Worm (Caenorhabditis elegans) whole organism, late embryonic: ENCODE results near the gene Y42G9A.1.
A peak's percentile ranks its signal among the peaks of the same experiment; 100 is the strongest.

Experiments
- C08G9.2 ChIP-seq: sonication (generic microtip); optimal IDR thresholded peaks from 2 replicates; lab custom pipeline; 2016; ENCODE audit warnings: mild to moderate bottlenecking, missing genetic modification characterization, moderate library complexity, missing compliant biosample characterization
- C38D4.7 ChIP-seq: fragments of 200-800 bp; sonication (Bioruptor generic); optimal IDR thresholded peaks from 2 replicates; lab custom pipeline; 2018; ENCODE audit warnings: mild to moderate bottlenecking, missing genetic modification characterization, moderate library complexity, missing compliant biosample characterization
- K09A11.1 ChIP-seq: sonication (generic microtip); optimal IDR thresholded peaks from 2 replicates; lab custom pipeline; 2017; ENCODE audit warnings: antibody characterized with exemption, mild to moderate bottlenecking, missing genetic modification characterization, missing compliant biosample characterization; ENCODE audit not compliant: insufficient read depth
- T23F11.4 ChIP-seq: fragments of 200-800 bp; sonication (Bioruptor generic); optimal IDR thresholded peaks from 2 replicates; lab custom pipeline; 2018; ENCODE audit warnings: mild to moderate bottlenecking, missing genetic modification characterization, missing compliant biosample characterization
- ceh-14 ChIP-seq: sonication (generic microtip); optimal IDR thresholded peaks from 2 replicates; lab custom pipeline; 2016; ENCODE audit warnings: missing genotype, missing genetic modification characterization, missing compliant biosample characterization
- ceh-18 ChIP-seq: sonication (generic microtip); optimal IDR thresholded peaks from 2 replicates; lab custom pipeline; 2016; ENCODE audit warnings: missing genetic modification characterization, missing compliant biosample characterization
- ceh-19 ChIP-seq: fragments of 200-800 bp; sonication (Bioruptor generic); optimal IDR thresholded peaks from 2 replicates; lab custom pipeline; 2018; ENCODE audit warnings: mild to moderate bottlenecking, missing genetic modification characterization, missing compliant biosample characterization
- ceh-24 ChIP-seq: sonication (generic microtip); optimal IDR thresholded peaks from 2 replicates; lab custom pipeline; 2016; ENCODE audit warnings: mild to moderate bottlenecking, missing genetic modification characterization, missing compliant biosample characterization
- ceh-31 ChIP-seq: sonication (generic microtip); optimal IDR thresholded peaks from 2 replicates; lab custom pipeline; 2016; ENCODE audit warnings: missing genetic modification characterization, missing compliant biosample characterization
- ceh-34 ChIP-seq: sonication (generic microtip); optimal IDR thresholded peaks from 2 replicates; lab custom pipeline; 2016; ENCODE audit warnings: mild to moderate bottlenecking, missing genetic modification characterization, missing compliant biosample characterization
- ceh-48 ChIP-seq: sonication (generic microtip); optimal IDR thresholded peaks from 2 replicates; lab custom pipeline; 2016; ENCODE audit warnings: missing genetic modification characterization, inconsistent platforms, missing compliant biosample characterization
- ceh-6 ChIP-seq: fragments of 200-800 bp; sonication (Bioruptor generic); optimal IDR thresholded peaks from 2 replicates; lab custom pipeline; 2018; ENCODE audit warnings: mild to moderate bottlenecking, missing genetic modification characterization, missing compliant biosample characterization
- ceh-9 ChIP-seq: sonication (generic microtip); optimal IDR thresholded peaks from 2 replicates; lab custom pipeline; 2016; ENCODE audit warnings: mild to moderate bottlenecking, missing genetic modification characterization, inconsistent platforms, missing compliant biosample characterization
- che-1 ChIP-seq: sonication (generic microtip); optimal IDR thresholded peaks from 2 replicates; lab custom pipeline; 2016; ENCODE audit warnings: mild to moderate bottlenecking, missing genetic modification characterization, missing compliant biosample characterization
- dve-1 ChIP-seq: sonication (generic microtip); optimal IDR thresholded peaks from 2 replicates; lab custom pipeline; 2017; ENCODE audit warnings: antibody characterized with exemption, mild to moderate bottlenecking, missing genetic modification characterization, missing compliant biosample characterization
- fkh-10 ChIP-seq: fragments of 150-350 bp; optimal IDR thresholded peaks from 2 replicates; lab custom pipeline; 2014; ENCODE audit warnings: missing biosample characterization, missing genetic modification reagents, missing genetic modification characterization
- hlh-15 ChIP-seq: sonication (generic microtip); optimal IDR thresholded peaks from 2 replicates; lab custom pipeline; 2016; ENCODE audit warnings: missing genetic modification characterization, missing compliant biosample characterization
- hlh-30 ChIP-seq: sonication (generic microtip); optimal IDR thresholded peaks from 2 replicates; lab custom pipeline; 2017; ENCODE audit warnings: antibody characterized with exemption, missing genetic modification characterization, missing compliant biosample characterization; ENCODE audit not compliant: insufficient read depth
- hlh-6 ChIP-seq: sonication (generic microtip); optimal IDR thresholded peaks from 2 replicates; lab custom pipeline; 2016; ENCODE audit warnings: missing genotype, missing genetic modification characterization, missing compliant biosample characterization
- hlh-8 ChIP-seq: sonication (generic microtip); optimal IDR thresholded peaks from 2 replicates; lab custom pipeline; 2016; ENCODE audit warnings: missing genotype, missing genetic modification characterization, missing compliant biosample characterization
- lim-6 ChIP-seq: sonication (generic microtip); optimal IDR thresholded peaks from 2 replicates; lab custom pipeline; 2016; ENCODE audit warnings: missing genetic modification characterization, missing compliant biosample characterization
- lin-11 ChIP-seq: fragments of 200-800 bp; sonication (Bioruptor generic); optimal IDR thresholded peaks from 2 replicates; lab custom pipeline; 2018; ENCODE audit warnings: mild to moderate bottlenecking, missing genetic modification characterization, missing compliant biosample characterization
- madf-2 ChIP-seq: sonication (generic microtip); optimal IDR thresholded peaks from 2 replicates; lab custom pipeline; 2017; ENCODE audit warnings: missing genetic modification characterization, missing compliant biosample characterization
- nfya-1 ChIP-seq: sonication (generic microtip); optimal IDR thresholded peaks from 2 replicates; lab custom pipeline; 2017; ENCODE audit warnings: missing genetic modification characterization, mild to moderate bottlenecking, missing compliant biosample characterization, antibody characterized with exemption, moderate library complexity
- nhr-11 ChIP-seq: fragments of 150-350 bp; optimal IDR thresholded peaks from 2 replicates; lab custom pipeline; 2014; ENCODE audit warnings: missing biosample characterization, missing genetic modification characterization
- nhr-232 ChIP-seq: sonication (generic microtip); optimal IDR thresholded peaks from 2 replicates; lab custom pipeline; 2016; ENCODE audit warnings: missing genetic modification characterization, missing compliant biosample characterization
- odd-2 ChIP-seq: sonication (generic microtip); optimal IDR thresholded peaks from 2 replicates; lab custom pipeline; 2017; ENCODE audit warnings: antibody characterized with exemption, mild to moderate bottlenecking, missing genetic modification characterization, missing compliant biosample characterization
- pat-9 ChIP-seq: fragments of 200-800 bp; sonication (Bioruptor generic); optimal IDR thresholded peaks from 2 replicates; lab custom pipeline; 2018; ENCODE audit warnings: mild to moderate bottlenecking, missing genetic modification characterization, moderate library complexity, missing compliant biosample characterization
- pax-1 ChIP-seq: fragments of 150-350 bp; optimal IDR thresholded peaks from 2 replicates; lab custom pipeline; 2014; ENCODE audit warnings: missing biosample characterization, missing genetic modification characterization
- pha-2 ChIP-seq: sonication (generic microtip); optimal IDR thresholded peaks from 2 replicates; lab custom pipeline; 2017; ENCODE audit warnings: mild to moderate bottlenecking, missing genetic modification characterization, missing compliant biosample characterization
- pha-4 ChIP-seq: fragments of 150-350 bp; optimal IDR thresholded peaks from 2 replicates; lab custom pipeline; 2018; ENCODE audit warnings: missing biosample characterization, missing genetic modification reagents, missing genetic modification characterization
- pros-1 ChIP-seq: fragments of 150-350 bp; optimal IDR thresholded peaks from 2 replicates; lab custom pipeline; 2014; ENCODE audit warnings: missing biosample characterization, missing genetic modification reagents, missing genetic modification characterization
- ref-2 ChIP-seq: sonication (generic microtip); optimal IDR thresholded peaks from 2 replicates; lab custom pipeline; 2016; ENCODE audit warnings: missing genetic modification characterization, missing compliant biosample characterization
- rnt-1 ChIP-seq: sonication (generic microtip); optimal IDR thresholded peaks from 2 replicates; lab custom pipeline; 2016; ENCODE audit warnings: missing genetic modification characterization, missing compliant biosample characterization
- sdc-2 ChIP-seq: sonication (generic microtip); optimal IDR thresholded peaks from 2 replicates; lab custom pipeline; 2016; ENCODE audit warnings: missing genotype, missing genetic modification characterization, missing compliant biosample characterization
- sox-2 ChIP-seq: fragments of 200-800 bp; sonication (Bioruptor generic); IDR thresholded peaks from 2 replicates; pipeline ENCODE4 v1.3.6; 2022; ENCODE audit warnings: missing genetic modification reagents, missing genetic modification characterization, missing compliant biosample characterization
- sox-4 ChIP-seq: sonication (generic microtip); optimal IDR thresholded peaks from 2 replicates; lab custom pipeline; 2017; ENCODE audit warnings: mild to moderate bottlenecking, missing genetic modification characterization, inconsistent platforms, missing compliant biosample characterization
- syd-9 ChIP-seq: sonication (generic microtip); optimal IDR thresholded peaks from 2 replicates; lab custom pipeline; 2016; ENCODE audit warnings: mild to moderate bottlenecking, missing genetic modification characterization, moderate library complexity, missing compliant biosample characterization
- tbx-2 ChIP-seq: sonication (generic microtip); optimal IDR thresholded peaks from 2 replicates; lab custom pipeline; 2016; ENCODE audit warnings: missing genetic modification characterization, missing compliant biosample characterization
- tbx-7 ChIP-seq: sonication (generic microtip); optimal IDR thresholded peaks from 2 replicates; lab custom pipeline; 2016; ENCODE audit warnings: missing genotype, missing genetic modification characterization, missing compliant biosample characterization
- unc-3 ChIP-seq, 2 experiments: fragments of 200-800 bp in 1 of 2; sonication (Bioruptor generic) in 1 of 2; sonication (generic microtip) in 1 of 2; conservative IDR thresholded peaks in 1 of 2; optimal IDR thresholded peaks in 1 of 2; 2 replicates each; pipeline versions ENCODE4 v1.3.6 to Lab custom; 2016 to 2022; ENCODE audit warnings: missing compliant biosample characterization in 2 of 2, missing genetic modification characterization in 2 of 2, missing genetic modification reagents in 1 of 2
- unc-42 ChIP-seq: sonication (generic microtip); optimal IDR thresholded peaks from 2 replicates; lab custom pipeline; 2016; ENCODE audit warnings: missing genotype, missing genetic modification characterization, missing compliant biosample characterization
- unc-55 ChIP-seq: sonication (generic microtip); optimal IDR thresholded peaks from 2 replicates; lab custom pipeline; 2017; ENCODE audit warnings: missing biosample characterization, missing genetic modification reagents, missing genetic modification characterization
- unc-86 ChIP-seq: sonication (generic microtip); optimal IDR thresholded peaks from 2 replicates; lab custom pipeline; 2016; ENCODE audit warnings: missing genetic modification characterization, missing compliant biosample characterization
- zip-5 ChIP-seq: sonication (generic microtip); optimal IDR thresholded peaks from 2 replicates; lab custom pipeline; 2016; ENCODE audit warnings: missing genetic modification characterization, missing compliant biosample characterization

The Y42G9A.1 gene

DNA sequence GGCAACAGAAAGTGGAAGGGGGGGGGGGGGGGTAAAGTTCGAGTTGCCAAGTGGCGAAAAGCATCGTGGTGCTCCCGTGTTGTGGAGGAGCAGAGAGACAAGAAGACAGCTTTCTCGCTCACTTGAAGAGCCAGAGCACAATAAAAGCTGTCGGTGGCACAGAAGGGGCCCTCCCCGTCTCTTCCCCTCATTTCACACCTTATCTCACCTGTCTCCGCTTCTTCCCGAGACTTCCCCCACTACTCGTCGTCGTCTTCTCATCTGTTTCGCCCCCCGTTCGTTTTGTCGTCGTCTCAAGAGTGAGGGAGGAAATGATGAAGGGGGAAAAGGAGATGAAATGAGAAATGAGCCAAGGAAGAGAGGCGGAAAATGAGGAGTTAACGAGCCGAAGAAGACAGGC lies 11.3 kb upstream of the Y42G9A.1 start:
- TF ChIP-seq sox-4 (tag; lab: Kevin White, UChicago) = peak; percentile 41
- TF ChIP-seq ceh-31 (tag; lab: Kevin White, UChicago) = peak; percentile 40
- no peak for TF ChIP-seq hlh-8
- peak; percentile 36 for TF ChIP-seq unc-55 (GFP tag; lab: Kevin White, UChicago)
- TF ChIP-seq nfya-1 (tag; lab: Kevin White, UChicago) = peak; percentile 14
- peak; percentile 38 for TF ChIP-seq ceh-34
- TF ChIP-seq ceh-19 = peak; percentile 48
- TF ChIP-seq rnt-1 (tag; lab: Kevin White, UChicago) = peak; percentile 49
- peak; percentile 5 for TF ChIP-seq nhr-232 (tag; lab: Kevin White, UChicago)
- TF ChIP-seq fkh-10 (GFP tag; lab: Kevin White, UChicago) = no peak
- TF ChIP-seq ceh-24 = no peak
- no peak for TF ChIP-seq K09A11.1
- peak; percentile 28 for TF ChIP-seq sdc-2 (tag; lab: Kevin White, UChicago)
- no peak for TF ChIP-seq nhr-11 (tag; lab: Kevin White, UChicago)
- no peak for TF ChIP-seq pha-2 (tag; lab: Kevin White, UChicago)
- TF ChIP-seq dve-1 (tag; lab: Kevin White, UChicago) = no peak
- TF ChIP-seq tbx-7 = no peak
- peak; percentile 73 for TF ChIP-seq tbx-2 (tag; lab: Kevin White, UChicago)
- peak; percentile 79 for TF ChIP-seq ceh-18
- TF ChIP-seq ceh-14 (tag; lab: Kevin White, UChicago) = no peak
- TF ChIP-seq C08G9.2 (tag; lab: Kevin White, UChicago) = peak; percentile 32
- TF ChIP-seq ref-2 (tag; lab: Kevin White, UChicago) = no peak
- TF ChIP-seq hlh-15 (tag; lab: Kevin White, UChicago) = no peak
- no peak for TF ChIP-seq unc-3 (GFP tag; conservative IDR thresholded peaks at IDR 0.05; lab: Robert Waterston, UW)
- no peak for TF ChIP-seq unc-3 (tag; optimal IDR thresholded peaks at IDR 0.05; lab: Kevin White, UChicago)
- peak; percentile 12 for TF ChIP-seq C38D4.7 (GFP tag; lab: Kevin White, UChicago)
- TF ChIP-seq pat-9 (tag; lab: Kevin White, UChicago) = peak; percentile 35
- TF ChIP-seq ceh-9 = no peak

DNA sequence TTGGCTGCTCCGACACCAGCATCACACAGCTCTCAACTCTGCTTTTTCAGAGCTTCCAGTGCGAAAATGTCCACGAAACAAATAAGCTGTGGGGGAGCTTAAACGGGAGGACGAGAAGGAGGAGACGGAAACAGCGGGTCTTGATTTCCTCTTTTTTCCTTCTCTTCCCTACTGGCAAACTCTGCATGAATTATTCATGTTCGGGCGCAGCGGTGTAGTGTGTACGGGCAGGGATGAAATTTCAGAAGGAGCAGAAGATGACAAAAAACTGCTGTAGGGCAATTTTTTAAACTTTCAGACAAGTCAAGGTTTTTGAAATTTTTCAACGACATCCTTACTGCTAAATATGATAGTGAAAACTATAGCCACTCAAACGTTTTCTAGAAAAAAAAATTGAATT lies 10.4 kb upstream of the Y42G9A.1 start:
- TF ChIP-seq lim-6 = no peak
- TF ChIP-seq unc-86 (tag; lab: Kevin White, UChicago) = peak; percentile 17

- peak; percentile 43 for TF ChIP-seq nfya-1 (tag; lab: Kevin White, UChicago)
- peak; percentile 49 for TF ChIP-seq unc-42 (tag; lab: Kevin White, UChicago)
- TF ChIP-seq hlh-6 (tag; lab: Kevin White, UChicago) = peak; percentile 11
- peak; percentile 24 for TF ChIP-seq ceh-31 (tag; lab: Kevin White, UChicago)
- no peak for TF ChIP-seq che-1 (tag; lab: Kevin White, UChicago)
- no peak for TF ChIP-seq syd-9
- TF ChIP-seq unc-86 (tag; lab: Kevin White, UChicago) = no peak
- TF ChIP-seq lin-11 = no peak
- no peak for TF ChIP-seq lim-6
- no peak for TF ChIP-seq pha-2 (tag; lab: Kevin White, UChicago)
- no peak for TF ChIP-seq nhr-232 (tag; lab: Kevin White, UChicago)
- no peak for TF ChIP-seq sox-2
- TF ChIP-seq ceh-48 (tag; lab: Kevin White, UChicago) = no peak
Measured at ce11 chrIII:6139932-6140612, 9.7 kb upstream of the Y42G9A.1 start.

- no peak for TF ChIP-seq ref-2 (tag; lab: Kevin White, UChicago)
- TF ChIP-seq C38D4.7 (GFP tag; lab: Kevin White, UChicago) = no peak
- TF ChIP-seq fkh-10 (GFP tag; lab: Kevin White, UChicago) = no peak
- no peak for TF ChIP-seq lim-6
- no peak for TF ChIP-seq pax-1 (tag; lab: Kevin White, UChicago)
- no peak for TF ChIP-seq zip-5 (tag; lab: Kevin White, UChicago)
- TF ChIP-seq odd-2 (tag; lab: Kevin White, UChicago) = no peak
- no peak for TF ChIP-seq rnt-1 (tag; lab: Kevin White, UChicago)
- no peak for TF ChIP-seq madf-2
- no peak for TF ChIP-seq ceh-6 (GFP tag; lab: Kevin White, UChicago)
- TF ChIP-seq pha-4 (tag; lab: Kevin White, UChicago) = no peak
- no peak for TF ChIP-seq tbx-7
- no peak for TF ChIP-seq ceh-9
- TF ChIP-seq pha-2 (tag; lab: Kevin White, UChicago) = no peak
- TF ChIP-seq syd-9 = no peak
- no peak for TF ChIP-seq hlh-30
- TF ChIP-seq pros-1 (tag; lab: Kevin White, UChicago) = no peak
- no peak for TF ChIP-seq T23F11.4 (GFP tag; lab: Kevin White, UChicago)
- TF ChIP-seq pat-9 (tag; lab: Kevin White, UChicago) = no peak
Measured at ce11 chrIII:6140818-6141217, 8.9 kb upstream of the Y42G9A.1 start.
